Fruit fly (Drosophila melanogaster) whole organism, embryonic: Measurements from ENCODE around the gene CheB38b.

ENCODE experiments used
- CG1233 ChIP-seq: fragments of 200-800 bp; sonication (Bioruptor generic); optimal IDR thresholded peaks from 4 replicates; lab custom pipeline; 2018; ENCODE audit warnings: missing biosample characterization, mild to moderate bottlenecking, missing genetic modification characterization
- tgo ChIP-seq: fragments of 200-800 bp; sonication (Bioruptor generic); IDR thresholded peaks from 3 replicates; pipeline ENCODE4 v1.3.6; 2022; ENCODE audit warnings: missing biosample characterization, missing genetic modification characterization

- TF ChIP-seq CG1233 (GFP tag; lab: Kevin White, UChicago) (no peak), tgo (GFP tag; lab: Robert Waterston, UW) (no peak)
Measured at dm6 chr2L:20816140-20816539, 930 bp downstream of the CheB38b start, which contains the start of gene CG33322.
